Fruit fly (Drosophila melanogaster) whole organism, prepupa: ENCODE measurements around the gene Aasdh.

Experiments
- CG11294 ChIP-seq: fragments of 200-800 bp; sonication (Bioruptor generic); IDR thresholded peaks from 2 replicates; pipeline ENCODE4 v1.3.6; 2022; ENCODE audit warnings: missing biosample characterization, missing genetic modification characterization
- CG11762 ChIP-seq: fragments of 200-800 bp; sonication (Bioruptor generic); optimal IDR thresholded peaks from 3 replicates; lab custom pipeline; 2016; ENCODE audit warnings: missing biosample characterization, missing genetic modification characterization; ENCODE audit not compliant: insufficient read depth
- CG11902 ChIP-seq: fragments of 200-800 bp; sonication (Bioruptor generic); optimal IDR thresholded peaks from 3 replicates; lab custom pipeline; 2016; ENCODE audit warnings: missing biosample characterization, missing genetic modification characterization
- CG16779 ChIP-seq: fragments of 200-800 bp; sonication (Bioruptor generic); optimal IDR thresholded peaks from 3 replicates; lab custom pipeline; 2017; ENCODE audit warnings: missing biosample characterization, mild to moderate bottlenecking, missing genetic modification characterization
- CG31627 ChIP-seq: fragments of 200-800 bp; sonication (Bioruptor generic); optimal IDR thresholded peaks from 3 replicates; lab custom pipeline; 2016; ENCODE audit warnings: missing biosample characterization, missing genetic modification characterization
- CG3919 ChIP-seq: fragments of 200-800 bp; sonication (Bioruptor generic); optimal IDR thresholded peaks from 3 replicates; lab custom pipeline; 2016; ENCODE audit warnings: missing biosample characterization, missing genetic modification characterization
- CG8632 ChIP-seq: fragments of 200-800 bp; sonication (Bioruptor generic); optimal IDR thresholded peaks from 3 replicates; lab custom pipeline; 2016; ENCODE audit warnings: missing biosample characterization, missing genetic modification characterization
- Gug ChIP-seq: fragments of 200-800 bp; sonication (Bioruptor generic); IDR thresholded peaks from 2 replicates; pipeline ENCODE4 v1.3.6; 2022; ENCODE audit warnings: missing biosample characterization, missing genetic modification characterization
- Hr39 ChIP-seq: fragments of 200-800 bp; sonication (Bioruptor generic); optimal IDR thresholded peaks from 2 replicates; lab custom pipeline; 2016; ENCODE audit warnings: missing biosample characterization, missing genetic modification characterization
- Hr4 ChIP-seq: fragments of 200-800 bp; sonication (Bioruptor generic); optimal IDR thresholded peaks from 3 replicates; lab custom pipeline; 2016; ENCODE audit warnings: missing biosample characterization, missing genetic modification characterization
- Lpt ChIP-seq: fragments of 200-800 bp; sonication (Bioruptor generic); optimal IDR thresholded peaks from 3 replicates; lab custom pipeline; 2016; ENCODE audit warnings: missing biosample characterization, missing genetic modification characterization
- OdsH ChIP-seq: fragments of 200-800 bp; sonication (Bioruptor generic); optimal IDR thresholded peaks from 3 replicates; lab custom pipeline; 2016; ENCODE audit warnings: missing biosample characterization, missing genetic modification characterization
- net ChIP-seq: fragments of 200-800 bp; sonication (Bioruptor generic); optimal IDR thresholded peaks from 3 replicates; lab custom pipeline; 2016; ENCODE audit warnings: missing biosample characterization, missing genetic modification characterization
- ss ChIP-seq, 2 experiments: fragments of 200-800 bp; sonication (Bioruptor generic); optimal IDR thresholded peaks; 2 replicates in 1 of 2; 3 replicates in 1 of 2; lab custom pipeline; 2017 to 2018; ENCODE audit warnings: mild to moderate bottlenecking in 2 of 2, missing biosample characterization in 2 of 2, missing genetic modification characterization in 2 of 2, moderate library complexity in 1 of 2

dm6 chr2L:8426801-8427200, 22.6 kb downstream of the Aasdh start:
- TF ChIP-seq CG11294 (GFP tag; lab: Robert Waterston, UW) (no peak), OdsH (GFP tag; lab: Kevin White, UChicago) (no peak), CG11902 (GFP tag; lab: Kevin White, UChicago) (no peak), CG8632 (GFP tag; lab: Kevin White, UChicago) (no peak), Lpt (GFP tag; lab: Kevin White, UChicago) (no peak), CG11762 (GFP tag; lab: Kevin White, UChicago) (no peak), net (GFP tag; lab: Kevin White, UChicago) (no peak), Gug (no peak), Hr4 (no peak), CG16779 (tag; lab: Kevin White, UChicago) (no peak), Hr39 (GFP tag; lab: Kevin White, UChicago) (no peak), ss (GFP tag; optimal IDR thresholded peaks at IDR 0.05; lab: Kevin White, UChicago) (no peak), CG31627 (GFP tag; lab: Kevin White, UChicago) (no peak), CG3919 (GFP tag; lab: Kevin White, UChicago) (no peak)
